Fruit fly (Drosophila melanogaster) S2 (cell line): Measurements from ENCODE around the gene CG2901.
A peak's percentile ranks its signal among the peaks of the same experiment; 100 is the strongest.
"Not testable (repeated sequence)": the region's sequence is repeated elsewhere in the genome, so short reads cannot be mapped to it uniquely, and the experiment has no call there.

ENCODE experiments used
- CG8478 ChIP-seq: fragments of >200 bp; optimal IDR thresholded peaks from 2 replicates; lab custom pipeline; 2018
- CTCF ChIP-seq, 2 experiments: fragments of >200 bp; optimal IDR thresholded peaks; 2 replicates each; lab custom pipeline; 2018

CG2901 gene

DNA sequence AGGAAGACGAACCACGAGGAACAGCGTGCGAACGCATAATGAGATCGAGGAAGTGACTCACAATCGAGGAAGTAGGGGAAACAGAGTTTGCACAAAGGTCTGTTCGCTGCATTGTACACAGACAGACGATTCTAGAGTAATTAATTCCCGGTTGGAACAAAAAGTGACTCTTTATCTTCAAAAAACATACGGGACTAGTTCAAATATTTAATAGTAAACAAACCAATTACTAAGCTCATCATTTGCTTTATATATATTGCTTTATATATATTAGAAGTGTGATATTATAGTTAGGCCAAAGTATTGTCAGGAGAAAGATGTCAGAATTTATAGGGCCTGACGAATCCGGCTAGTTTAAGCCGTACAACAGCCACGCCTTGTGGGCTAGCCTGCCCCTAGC, at the start of gene CG2901:
CG2901 (plus strand) TSS at position 301 of the 400 bp plus-strand sequence.
- TF ChIP-seq CTCF (optimal IDR thresholded peaks at IDR 0.05; lab: Kevin White, UChicago): no peak
- no peak for TF ChIP-seq CG8478 (lab: Kevin White, UChicago)

- TF ChIP-seq CTCF (optimal IDR thresholded peaks at IDR 0.05; lab: Kevin White, UChicago): peak; percentile 5 to 21
- no peak for TF ChIP-seq CG8478 (lab: Kevin White, UChicago)
Measured at dm6 chrX:3778952-3779502, 49.0 kb upstream of the CG2901 start.

dm6 chrX:3779686-3780407, 48.1 kb upstream of the CG2901 start:
- TF ChIP-seq CG8478 (lab: Kevin White, UChicago) (no peak), CTCF (optimal IDR thresholded peaks at IDR 0.05; lab: Kevin White, UChicago) (peak; percentile 79)

DNA sequence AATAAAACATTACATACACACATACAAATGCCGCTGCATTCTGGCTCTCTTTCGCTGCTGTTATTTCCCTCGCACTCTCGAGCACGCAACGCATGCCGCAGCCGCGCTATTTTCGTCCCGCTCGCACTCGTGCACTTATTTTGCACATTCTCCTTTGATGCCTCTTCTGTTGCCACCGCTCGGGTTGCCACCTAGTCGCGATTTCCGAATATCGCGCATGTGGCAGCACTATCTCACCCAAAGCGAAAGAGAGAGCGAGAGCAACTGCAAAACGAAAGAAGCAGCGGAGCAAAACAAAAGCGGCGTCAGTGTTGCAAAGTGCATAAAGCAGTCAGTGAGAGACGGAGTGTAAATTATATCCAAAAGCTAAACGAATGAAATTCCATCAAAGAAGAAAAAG, 47.1 kb upstream of the CG2901 start:
- peak; percentile 39 to 41 for TF ChIP-seq CTCF (optimal IDR thresholded peaks at IDR 0.05; lab: Kevin White, UChicago)
- no peak for TF ChIP-seq CG8478 (lab: Kevin White, UChicago)

DNA sequence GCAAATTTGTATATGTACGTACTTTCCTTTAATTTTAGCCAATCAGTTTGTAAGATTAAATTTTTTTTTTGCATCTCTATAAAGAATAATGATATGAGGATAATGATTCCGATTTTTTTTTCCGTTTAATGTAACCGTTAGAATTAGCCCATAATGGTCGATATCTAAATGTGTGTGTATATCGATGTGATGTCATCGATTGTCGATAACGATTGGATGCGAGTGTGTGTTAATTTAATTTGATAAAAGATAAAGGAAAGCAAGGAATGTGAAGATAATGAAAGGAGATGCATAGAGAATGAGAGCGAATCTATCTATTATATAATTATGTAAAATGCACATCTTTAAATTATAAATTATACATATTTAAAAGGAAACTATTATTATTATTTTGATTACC, 39.6 kb upstream of the CG2901 start:
- TF ChIP-seq CG8478 (lab: Kevin White, UChicago): no peak
- TF ChIP-seq CTCF (optimal IDR thresholded peaks at IDR 0.05; lab: Kevin White, UChicago): no peak

dm6 chrX:3789284-3789683, 38.7 kb upstream of the CG2901 start:
- no peak for TF ChIP-seq CTCF (optimal IDR thresholded peaks at IDR 0.05; lab: Kevin White, UChicago)

DNA sequence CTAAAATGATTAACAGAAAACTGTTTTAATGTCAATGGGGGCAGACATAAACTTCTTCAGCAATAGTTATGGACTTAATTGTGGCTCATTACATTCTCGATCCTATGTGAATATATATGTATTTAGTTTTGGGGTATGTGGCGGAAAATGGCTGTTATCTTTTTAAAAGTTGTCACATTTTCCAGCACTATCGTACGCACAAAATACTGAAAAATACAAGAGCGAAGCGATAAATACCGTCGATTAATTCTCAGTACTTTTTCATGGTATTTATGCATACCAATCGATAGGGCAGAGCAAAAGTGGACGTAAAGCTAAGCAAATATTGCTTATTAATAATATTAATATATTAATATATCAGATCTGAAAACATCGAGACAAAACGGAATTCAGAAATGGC, 38.2 kb upstream of the CG2901 start, which contains the start of gene HIP-R:
HIP-R (plus strand) TSS at position 201 of the 400 bp plus-strand sequence.
- not testable (repeated sequence) for TF ChIP-seq CTCF (optimal IDR thresholded peaks at IDR 0.05; lab: Kevin White, UChicago); CG8478 (lab: Kevin White, UChicago)

- not testable (repeated sequence) for TF ChIP-seq CG8478 (lab: Kevin White, UChicago); CTCF (optimal IDR thresholded peaks at IDR 0.05; lab: Kevin White, UChicago)
Measured at dm6 chrX:3792923-3793322, 35.1 kb upstream of the CG2901 start, which contains the start of gene Crg-1. Gene Crg-1 (plus strand): TSS chrX:3793223.

DNA sequence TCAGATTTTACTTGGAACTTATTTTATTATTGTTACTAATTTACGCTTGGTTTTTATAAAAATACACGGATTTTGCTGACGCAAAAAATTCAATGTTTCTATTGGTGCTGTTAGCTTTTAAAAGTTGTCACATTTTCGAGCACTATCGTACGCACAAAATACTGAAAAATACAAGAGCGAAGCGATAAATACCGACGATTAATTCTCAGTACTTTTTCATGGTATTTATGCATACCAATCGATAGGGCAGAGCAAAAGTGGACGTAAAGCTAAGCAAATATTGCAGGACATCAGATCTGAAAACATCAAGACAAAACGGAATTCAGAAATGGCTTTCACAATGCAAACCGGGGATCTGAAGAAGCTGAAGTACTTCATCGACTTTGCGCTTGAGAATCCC, 29.1 kb upstream of the CG2901 start, which contains the start of gene HIP:
HIP (plus strand) TSS at position 232 of the 400 bp plus-strand sequence.
- TF ChIP-seq CG8478 (lab: Kevin White, UChicago); CTCF (optimal IDR thresholded peaks at IDR 0.05; lab: Kevin White, UChicago): not testable (repeated sequence)

- not testable (repeated sequence) for TF ChIP-seq CG8478 (lab: Kevin White, UChicago); CTCF (optimal IDR thresholded peaks at IDR 0.05; lab: Kevin White, UChicago)
Measured at dm6 chrX:3802016-3802415, 26.0 kb upstream of the CG2901 start, which contains the start of gene fd3F. Gene fd3F (plus strand): TSS chrX:3802316.

DNA sequence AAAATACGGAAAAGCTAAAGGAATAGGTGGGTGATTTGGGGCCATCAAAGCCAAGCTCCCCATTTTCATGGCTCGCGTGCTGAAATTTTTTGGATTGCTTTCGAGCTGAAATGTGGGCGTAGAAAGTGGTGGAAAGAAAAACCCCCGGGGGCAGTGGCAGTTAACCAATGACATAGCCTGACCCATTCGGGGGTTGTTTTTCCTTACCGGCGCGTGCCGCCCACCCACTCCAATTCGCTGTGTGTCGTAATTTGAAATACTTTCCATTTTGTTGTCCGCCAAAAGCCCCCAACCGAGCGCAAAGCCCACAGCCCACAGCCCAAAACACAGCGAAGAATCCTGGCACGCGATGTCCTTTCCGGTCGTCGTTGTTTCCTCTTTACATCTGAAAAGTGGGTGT, 19.5 kb upstream of the CG2901 start:
- no peak for TF ChIP-seq CG8478 (lab: Kevin White, UChicago)
- TF ChIP-seq CTCF (optimal IDR thresholded peaks at IDR 0.05; lab: Kevin White, UChicago): no peak

- TF ChIP-seq CG8478 (lab: Kevin White, UChicago): no peak
- TF ChIP-seq CTCF (optimal IDR thresholded peaks at IDR 0.05; lab: Kevin White, UChicago): no peak
Measured at dm6 chrX:3809085-3809484, 18.9 kb upstream of the CG2901 start.

DNA sequence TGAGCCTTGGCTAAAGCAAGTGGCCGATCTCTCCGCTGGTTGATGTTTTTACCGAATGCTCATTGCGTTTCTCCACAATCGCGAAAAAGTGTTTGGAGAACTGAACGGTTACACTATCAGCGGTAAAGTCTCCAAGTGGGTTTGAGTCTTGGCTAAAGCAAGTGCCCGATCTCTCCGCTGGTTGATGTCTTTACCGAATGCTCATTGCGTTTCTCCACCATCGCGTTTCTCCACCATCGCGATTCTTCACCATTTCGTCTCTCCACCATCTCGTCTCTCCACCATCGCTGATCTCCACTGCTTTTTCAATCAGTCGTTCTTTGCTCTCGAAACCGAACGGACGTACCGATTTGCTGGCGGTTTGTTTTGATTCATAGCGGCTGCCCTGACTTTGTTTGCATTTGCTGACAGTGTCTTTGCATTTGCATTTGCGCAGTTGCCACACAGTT, 16.6 kb upstream of the CG2901 start, which contains the start of gene ec:
ec (plus strand) TSS at position 359 of the 449 bp plus-strand sequence.
- TF ChIP-seq CG8478 (lab: Kevin White, UChicago) (no peak), CTCF (optimal IDR thresholded peaks at IDR 0.05; lab: Kevin White, UChicago) (peak; percentile 79 to 88)

dm6 chrX:3815663-3816062, 12.3 kb upstream of the CG2901 start:
- peak; percentile 69 to 82 for TF ChIP-seq CTCF (optimal IDR thresholded peaks at IDR 0.05; lab: Kevin White, UChicago)
- TF ChIP-seq CG8478 (lab: Kevin White, UChicago): no peak

DNA sequence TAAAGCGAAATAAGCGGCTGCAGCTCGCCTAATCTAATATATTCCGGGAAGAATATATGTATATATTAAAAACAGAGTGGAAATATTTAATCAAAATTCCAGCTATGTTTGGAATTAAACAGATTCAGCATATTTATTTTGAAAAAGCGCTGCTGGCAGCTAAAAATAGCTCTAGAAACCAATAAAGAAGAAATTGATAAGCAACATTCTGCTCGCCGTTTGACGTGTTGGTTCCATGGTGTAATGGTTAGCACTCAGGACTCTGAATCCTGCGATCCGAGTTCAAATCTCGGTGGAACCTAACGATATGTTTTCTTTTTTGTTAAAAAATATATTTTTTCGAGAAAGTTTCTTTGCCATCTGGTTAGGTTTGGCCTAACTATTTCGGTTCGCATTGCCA, 8.5 kb upstream of the CG2901 start:
- TF ChIP-seq CTCF (optimal IDR thresholded peaks at IDR 0.05; lab: Kevin White, UChicago) (no peak), CG8478 (lab: Kevin White, UChicago) (no peak)
